Fruit fly (Drosophila melanogaster) whole organism, embryonic: Measurements from ENCODE around the gene Ppn.

Experiments used
- CG1024 ChIP-seq: fragments of 200-800 bp; sonication (Bioruptor generic); IDR thresholded peaks from 2 replicates; pipeline ENCODE4 v1.3.6; 2022; ENCODE audit warnings: missing biosample characterization, missing genetic modification characterization
- CG10543 ChIP-seq: fragments of 200-800 bp; sonication (Bioruptor generic); optimal IDR thresholded peaks from 3 replicates; lab custom pipeline; 2017; ENCODE audit warnings: missing biosample characterization, mild to moderate bottlenecking, missing genetic modification characterization, moderate library complexity
- CG10979 ChIP-seq: fragments of 200-800 bp; sonication (Bioruptor generic); optimal IDR thresholded peaks from 2 replicates; lab custom pipeline; 2018; ENCODE audit warnings: missing biosample characterization, mild to moderate bottlenecking, missing genetic modification characterization, moderate library complexity
- CG11723 ChIP-seq: fragments of 200-800 bp; sonication (Bioruptor generic); optimal IDR thresholded peaks from 2 replicates; lab custom pipeline; 2017; ENCODE audit warnings: missing biosample characterization, mild to moderate bottlenecking, missing genetic modification characterization
- CG12155 ChIP-seq: fragments of 200-800 bp; sonication (Bioruptor generic); optimal IDR thresholded peaks from 3 replicates; lab custom pipeline; 2016; ENCODE audit warnings: missing biosample characterization, missing genetic modification characterization
- CG13775 ChIP-seq: fragments of 200-800 bp; sonication (Bioruptor generic); optimal IDR thresholded peaks from 3 replicates; lab custom pipeline; 2017; ENCODE audit warnings: missing biosample characterization, mild to moderate bottlenecking, missing genetic modification characterization
- CG14050 ChIP-seq: fragments of 200-800 bp; sonication (Bioruptor generic); IDR thresholded peaks from 3 replicates; pipeline ENCODE4 v1.3.6; 2022; ENCODE audit warnings: missing biosample characterization, missing genetic modification characterization
- CG15514 ChIP-seq: fragments of 200-800 bp; sonication (Bioruptor generic); optimal IDR thresholded peaks from 3 replicates; lab custom pipeline; 2017; ENCODE audit warnings: missing biosample characterization, missing genetic modification characterization, mild to moderate bottlenecking, moderate library complexity, missing genetic modification reagents
- CG16813 ChIP-seq: fragments of 200-800 bp; sonication (Bioruptor generic); IDR thresholded peaks from 3 replicates; pipeline ENCODE4 v1.3.6; 2022; ENCODE audit warnings: missing biosample characterization, missing genetic modification characterization; ENCODE audit not compliant: partially characterized antibody
- CG17912 ChIP-seq: fragments of 200-800 bp; sonication (Bioruptor generic); optimal IDR thresholded peaks from 2 replicates; lab custom pipeline; 2018; ENCODE audit warnings: missing biosample characterization, mild to moderate bottlenecking, missing genetic modification characterization
- CG2199 ChIP-seq: fragments of 200-800 bp; sonication (Bioruptor generic); IDR thresholded peaks from 3 replicates; pipeline ENCODE4 v1.3.6; 2022; ENCODE audit warnings: missing biosample characterization, missing genetic modification characterization
- CG3065 ChIP-seq: fragments of 200-800 bp; sonication (Bioruptor generic); optimal IDR thresholded peaks from 2 replicates; lab custom pipeline; 2016; ENCODE audit warnings: missing biosample characterization, missing genetic modification characterization
- CG31441 ChIP-seq: fragments of 200-800 bp; sonication (Bioruptor generic); IDR thresholded peaks from 2 replicates; pipeline ENCODE4 v1.3.6; 2022; ENCODE audit warnings: missing biosample characterization, missing genetic modification characterization
- CG34224 ChIP-seq: fragments of 200-800 bp; sonication (Bioruptor generic); IDR thresholded peaks from 3 replicates; pipeline ENCODE4 v1.3.6; 2022; ENCODE audit warnings: missing biosample characterization, missing genetic modification characterization; ENCODE audit not compliant: partially characterized antibody
- CG5953 ChIP-seq: fragments of 200-800 bp; sonication (Bioruptor generic); IDR thresholded peaks from 2 replicates; pipeline ENCODE4 v1.3.6; 2022; ENCODE audit warnings: missing biosample characterization, missing genetic modification characterization
- CG7839 ChIP-seq: fragments of 200-800 bp; sonication (Bioruptor generic); optimal IDR thresholded peaks from 3 replicates; lab custom pipeline; 2018; ENCODE audit warnings: missing biosample characterization, mild to moderate bottlenecking, missing genetic modification characterization, moderate library complexity
- CG8089 ChIP-seq: fragments of 200-800 bp; sonication (Bioruptor generic); optimal IDR thresholded peaks from 3 replicates; lab custom pipeline; 2016; ENCODE audit warnings: missing biosample characterization, missing genetic modification characterization
- CG9727 ChIP-seq: fragments of 200-800 bp; sonication (Bioruptor generic); optimal IDR thresholded peaks from 3 replicates; lab custom pipeline; 2017; ENCODE audit warnings: missing biosample characterization, mild to moderate bottlenecking, missing genetic modification characterization
- CG9797 ChIP-seq: fragments of 200-800 bp; sonication (Bioruptor generic); optimal IDR thresholded peaks from 3 replicates; lab custom pipeline; 2018; ENCODE audit warnings: missing biosample characterization, mild to moderate bottlenecking, missing genetic modification characterization
- CG9817 ChIP-seq: fragments of 200-800 bp; sonication (Bioruptor generic); optimal IDR thresholded peaks from 2 replicates; lab custom pipeline; 2018; ENCODE audit warnings: missing biosample characterization, mild to moderate bottlenecking, missing genetic modification characterization, moderate library complexity
- CTCF ChIP-seq: fragments of 200-800 bp; sonication (Bioruptor generic); optimal IDR thresholded peaks from 2 replicates; lab custom pipeline; 2017; ENCODE audit warnings: missing biosample characterization, mild to moderate bottlenecking, missing genetic modification characterization, moderate library complexity
- Dad ChIP-seq: fragments of 200-800 bp; sonication (Bioruptor generic); optimal IDR thresholded peaks from 3 replicates; lab custom pipeline; 2016; ENCODE audit warnings: missing biosample characterization, missing genetic modification characterization
- Deaf1 ChIP-seq: fragments of 200-800 bp; optimal IDR thresholded peaks from 3 replicates; lab custom pipeline; 2019; ENCODE audit warnings: missing biosample characterization, mild to moderate bottlenecking, missing genetic modification characterization, moderate library complexity
- ERR ChIP-seq: fragments of 200-800 bp; sonication (Bioruptor generic); optimal IDR thresholded peaks from 2 replicates; lab custom pipeline; 2016; ENCODE audit warnings: missing biosample characterization, missing genetic modification characterization
- Fer3 ChIP-seq: fragments of 200-800 bp; sonication (Bioruptor generic); optimal IDR thresholded peaks from 2 replicates; lab custom pipeline; 2018; ENCODE audit warnings: missing biosample characterization, mild to moderate bottlenecking, missing genetic modification characterization, moderate library complexity
- H15 ChIP-seq: fragments of 200-800 bp; sonication (Bioruptor generic); IDR thresholded peaks from 3 replicates; pipeline ENCODE4 v1.3.6; 2022; ENCODE audit warnings: missing biosample characterization, missing genetic modification characterization
- Jarid2 ChIP-seq: fragments of 200-800 bp; sonication (Bioruptor generic); optimal IDR thresholded peaks from 3 replicates; lab custom pipeline; 2017; ENCODE audit warnings: mild to moderate bottlenecking, missing biosample characterization, missing genetic modification reagents, missing genetic modification characterization
- Poxn ChIP-seq: fragments of 200-800 bp; sonication (Bioruptor generic); IDR thresholded peaks from 2 replicates; pipeline ENCODE4 v1.3.6; 2022; ENCODE audit warnings: missing biosample characterization, missing genetic modification characterization
- Sin3A ChIP-seq: fragments of >200 bp; optimal IDR thresholded peaks from 2 replicates; lab custom pipeline; 2018
- Sox100B ChIP-seq: fragments of 200-800 bp; sonication (Bioruptor generic); optimal IDR thresholded peaks from 3 replicates; lab custom pipeline; 2018; ENCODE audit warnings: missing biosample characterization, mild to moderate bottlenecking, missing genetic modification characterization
- dan ChIP-seq: fragments of 200-800 bp; sonication (Bioruptor generic); IDR thresholded peaks from 2 replicates; pipeline ENCODE4 v1.3.6; 2022; ENCODE audit warnings: missing biosample characterization, missing genetic modification characterization
- dati ChIP-seq: fragments of 200-800 bp; sonication (Bioruptor generic); IDR thresholded peaks from 2 replicates; pipeline ENCODE4 v1.3.6; 2022; ENCODE audit warnings: missing biosample characterization, missing genetic modification characterization
- fd102C ChIP-seq: fragments of 200-800 bp; sonication (Bioruptor generic); optimal IDR thresholded peaks from 2 replicates; lab custom pipeline; 2018; ENCODE audit warnings: missing biosample characterization, mild to moderate bottlenecking, missing genetic modification characterization, moderate library complexity
- fd3F ChIP-seq: fragments of 200-800 bp; sonication (Bioruptor generic); optimal IDR thresholded peaks from 2 replicates; lab custom pipeline; 2018; ENCODE audit warnings: missing biosample characterization, mild to moderate bottlenecking, missing genetic modification characterization, moderate library complexity
- gsb ChIP-seq: fragments of 200-800 bp; sonication (Bioruptor generic); IDR thresholded peaks from 2 replicates; pipeline ENCODE4 v1.3.6; 2022; ENCODE audit warnings: missing biosample characterization, missing genetic modification characterization
- hbn ChIP-seq: fragments of 200-800 bp; sonication (Bioruptor generic); IDR thresholded peaks from 2 replicates; pipeline ENCODE4 v1.3.6; 2022; ENCODE audit warnings: missing biosample characterization, missing genetic modification characterization; ENCODE audit not compliant: partially characterized antibody
- hkb ChIP-seq, 2 experiments: fragments of 200-800 bp in 1 of 2; fragments of >200 bp in 1 of 2; sonication (Bioruptor generic) in 1 of 2; IDR thresholded peaks in 1 of 2; optimal IDR thresholded peaks in 1 of 2; 2 replicates each; pipeline versions ENCODE4 v1.3.6 to Lab custom; 2017 to 2022; ENCODE audit warnings: missing biosample characterization in 1 of 2, missing genetic modification characterization in 1 of 2
- insv ChIP-seq, 2 experiments: fragments of 200-800 bp; sonication (Bioruptor generic); optimal IDR thresholded peaks; 3 replicates each; lab custom pipeline; 2016 to 2018; ENCODE audit warnings: missing biosample characterization in 2 of 2, missing genetic modification characterization in 2 of 2
- inv ChIP-seq: fragments of 200-800 bp; sonication (Bioruptor generic); IDR thresholded peaks from 2 replicates; pipeline ENCODE4 v1.3.6; 2022; ENCODE audit warnings: missing biosample characterization, missing genetic modification characterization; ENCODE audit not compliant: partially characterized antibody
- jing ChIP-seq: fragments of 200-800 bp; sonication (Bioruptor generic); optimal IDR thresholded peaks from 2 replicates; lab custom pipeline; 2018; ENCODE audit warnings: missing biosample characterization, mild to moderate bottlenecking, missing genetic modification characterization
- mam ChIP-seq: fragments of 200-800 bp; sonication (Bioruptor generic); optimal IDR thresholded peaks from 3 replicates; lab custom pipeline; 2016; ENCODE audit warnings: missing biosample characterization, missing genetic modification characterization
- nerfin-1 ChIP-seq: fragments of 200-800 bp; sonication (Bioruptor generic); optimal IDR thresholded peaks from 3 replicates; lab custom pipeline; 2019; ENCODE audit warnings: missing biosample characterization, mild to moderate bottlenecking, missing genetic modification characterization, moderate library complexity
- nom ChIP-seq: fragments of 200-800 bp; sonication (Bioruptor generic); optimal IDR thresholded peaks from 2 replicates; lab custom pipeline; 2017; ENCODE audit warnings: missing biosample characterization, missing genetic modification characterization, mild to moderate bottlenecking, moderate library complexity, missing genetic modification reagents
- p53 ChIP-seq: fragments of 200-800 bp; sonication (Bioruptor generic); optimal IDR thresholded peaks from 2 replicates; lab custom pipeline; 2016; ENCODE audit warnings: missing biosample characterization, missing genetic modification characterization
- repo ChIP-seq: fragments of 200-800 bp; sonication (Bioruptor generic); optimal IDR thresholded peaks from 2 replicates; lab custom pipeline; 2016; ENCODE audit warnings: missing biosample characterization, missing genetic modification characterization
- ro ChIP-seq: fragments of 200-800 bp; sonication (Bioruptor generic); IDR thresholded peaks from 2 replicates; pipeline ENCODE4 v1.3.6; 2022; ENCODE audit warnings: missing biosample characterization, missing genetic modification characterization
- salm ChIP-seq: fragments of 200-800 bp; sonication (Bioruptor generic); optimal IDR thresholded peaks from 2 replicates; lab custom pipeline; 2018; ENCODE audit warnings: missing biosample characterization, mild to moderate bottlenecking, missing genetic modification characterization
- seq ChIP-seq: fragments of 200-800 bp; sonication (Bioruptor generic); IDR thresholded peaks from 2 replicates; pipeline ENCODE4 v1.3.6; 2022; ENCODE audit warnings: missing biosample characterization, missing genetic modification characterization
- sima ChIP-seq: fragments of 200-800 bp; sonication (Bioruptor generic); optimal IDR thresholded peaks from 2 replicates; lab custom pipeline; 2016; ENCODE audit warnings: missing biosample characterization, missing genetic modification characterization
- sqz ChIP-seq: fragments of 200-800 bp; sonication (Bioruptor generic); optimal IDR thresholded peaks from 3 replicates; lab custom pipeline; 2018; ENCODE audit warnings: missing biosample characterization, mild to moderate bottlenecking, missing genetic modification characterization
- tio ChIP-seq: fragments of 200-800 bp; sonication (Bioruptor generic); optimal IDR thresholded peaks from 2 replicates; lab custom pipeline; 2017; ENCODE audit warnings: missing biosample characterization, missing genetic modification characterization, inconsistent platforms
- unpg ChIP-seq: fragments of 200-800 bp; sonication (Bioruptor generic); optimal IDR thresholded peaks from 3 replicates; lab custom pipeline; 2018; ENCODE audit warnings: missing biosample characterization, mild to moderate bottlenecking, missing genetic modification characterization, moderate library complexity

Gene Ppn

DNA sequence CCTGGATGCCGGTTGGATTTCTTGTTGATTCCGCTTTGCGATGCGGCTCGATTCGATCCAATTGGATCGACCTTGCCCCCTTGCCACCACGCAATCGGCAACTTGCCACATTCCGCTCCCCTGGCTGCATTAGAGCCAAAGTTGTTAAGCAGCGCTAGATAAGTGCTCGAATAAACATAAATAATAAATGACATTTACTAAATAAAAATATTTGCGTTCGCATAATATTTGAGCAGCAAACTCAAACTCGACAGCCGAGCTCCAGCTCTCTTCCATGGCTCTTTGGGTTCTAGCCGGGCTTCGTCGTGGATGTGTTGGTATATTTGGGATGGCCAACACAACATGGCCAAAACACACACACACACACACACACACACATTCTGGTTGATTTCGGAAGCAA lies 30.7 kb upstream of the Ppn start (continued):
- TF ChIP-seq hbn (GFP tag; lab: Robert Waterston, UW) (no peak), nom (GFP tag; lab: Kevin White, UChicago) (no peak), repo (GFP tag; lab: Kevin White, UChicago) (no peak), Dad (GFP tag; lab: Kevin White, UChicago) (no peak), CG5953 (GFP tag; lab: Robert Waterston, UW) (no peak), p53 (GFP tag; lab: Kevin White, UChicago) (no peak), fd102C (GFP tag; lab: Kevin White, UChicago) (no peak), CG16813 (GFP tag; lab: Robert Waterston, UW) (no peak), unpg (GFP tag; lab: Kevin White, UChicago) (peak; percentile 65), hkb (optimal IDR thresholded peaks at IDR 0.05; lab: Kevin White, UChicago) (no peak), hkb (GFP tag; IDR thresholded peaks at IDR 0.05; lab: Robert Waterston, UW) (no peak), CG13775 (GFP tag; lab: Kevin White, UChicago) (no peak), CG8089 (GFP tag; lab: Kevin White, UChicago) (no peak), CG3065 (GFP tag; lab: Kevin White, UChicago) (no peak), dan (GFP tag; lab: Robert Waterston, UW) (no peak), CG10979 (tag; lab: Kevin White, UChicago) (no peak), Poxn (GFP tag; lab: Robert Waterston, UW) (no peak), Sin3A (lab: Kevin White, UChicago) (no peak), CG17912 (GFP tag; lab: Kevin White, UChicago) (no peak), CG1024 (GFP tag; lab: Robert Waterston, UW) (no peak), CG31441 (peak; percentile 43; the same call in 1 of the 2 replicates), CG34224 (GFP tag; lab: Robert Waterston, UW) (no peak), CG7839 (tag; lab: Kevin White, UChicago) (peak; percentile 26), mam (GFP tag; lab: Kevin White, UChicago) (no peak), CTCF (GFP tag; lab: Kevin White, UChicago) (no peak), insv (GFP tag; optimal IDR thresholded peaks at IDR 0.05; lab: Kevin White, UChicago) (no peak), gsb (GFP tag; lab: Robert Waterston, UW) (no peak), CG10543 (no peak), CG2199 (GFP tag; lab: Robert Waterston, UW) (no peak), ERR (GFP tag; lab: Kevin White, UChicago) (no peak), jing (GFP tag; lab: Kevin White, UChicago) (no peak), nerfin-1 (peak; percentile 32), fd3F (GFP tag; lab: Kevin White, UChicago) (peak; percentile 47), dati (GFP tag; lab: Robert Waterston, UW) (no peak), CG9817 (tag; lab: Kevin White, UChicago) (peak; percentile 35), salm (tag; lab: Kevin White, UChicago) (peak; percentile 58), Fer3 (peak; percentile 45), sqz (peak; percentile 13), CG12155 (no peak), CG11723 (peak; percentile 41), H15 (GFP tag; lab: Robert Waterston, UW) (no peak), ro (GFP tag; lab: Robert Waterston, UW) (no peak), CG9727 (GFP tag; lab: Kevin White, UChicago) (peak; percentile 40), seq (GFP tag; lab: Robert Waterston, UW) (no peak), Deaf1 (no peak), Sox100B (peak; percentile 57), sima (GFP tag; lab: Kevin White, UChicago) (no peak), CG14050 (GFP tag; lab: Robert Waterston, UW) (no peak), CG9797 (GFP tag; lab: Kevin White, UChicago) (no peak), Jarid2 (GFP tag; lab: Kevin White, UChicago) (peak; percentile 9), tio (no peak), CG15514 (GFP tag; lab: Kevin White, UChicago) (peak; percentile 56), inv (no peak)
